Fruit fly (Drosophila melanogaster): ENCODE results near the gene mri.

The mri gene

dm6 chr3L:199050-199745 lies 776 bp upstream of the mri start (continued):
- TF ChIP-seq CG2120 (GFP tag; optimal IDR thresholded peaks at IDR 0.05) (no peak), CG7372 (GFP tag; IDR thresholded peaks at IDR 0.05) (no peak), zen2 (GFP tag; IDR thresholded peaks at IDR 0.05; ENCODE audit: partially characterized antibody) (peak; percentile 41; the same call in 1 of the 3 replicates), Bdp1 (GFP tag; optimal IDR thresholded peaks at IDR 0.05) (no peak), Adf1 (GFP tag; IDR thresholded peaks at IDR 0.05) (peak; percentile 42), CG31388 (GFP tag; optimal IDR thresholded peaks at IDR 0.05) (no peak), CG30403 (GFP tag; optimal IDR thresholded peaks at IDR 0.05) (no peak), exex (tag; optimal IDR thresholded peaks at IDR 0.05) (no peak), CG32767 (GFP tag; IDR thresholded peaks at IDR 0.05) (peak; percentile 78), CG10274 (GFP tag; optimal IDR thresholded peaks at IDR 0.05) (no peak), CG8944 (GFP tag; optimal IDR thresholded peaks at IDR 0.05) (no peak), CoRest (tag; optimal IDR thresholded peaks at IDR 0.05) (no peak), HmgD (GFP tag; optimal IDR thresholded peaks at IDR 0.05) (peak; percentile 93), crc (GFP tag; optimal IDR thresholded peaks at IDR 0.05) (no peak), CG1024 (GFP tag; IDR thresholded peaks at IDR 0.05) (peak; percentile 46; the same call in 1 of the 2 replicates), CG3838 (GFP tag; optimal IDR thresholded peaks at IDR 0.05) (no peak), dmrt11E (tag; optimal IDR thresholded peaks at IDR 0.05) (no peak), nom (GFP tag; optimal IDR thresholded peaks at IDR 0.05) (no peak), MBD-R2 (GFP tag; IDR thresholded peaks at IDR 0.05) (peak; percentile 89), seq (GFP tag; IDR thresholded peaks at IDR 0.05) (0 out of 2 replicates have a peak, but pooled peaks have one; percentile 32), en (GFP tag; optimal IDR thresholded peaks at IDR 0.05) (no peak), wek (GFP tag; optimal IDR thresholded peaks at IDR 0.05) (no peak), CG32532 (GFP tag; IDR thresholded peaks at IDR 0.05) (peak; percentile 55; the same call in 1 of the 2 replicates), CG11398 (GFP tag; optimal IDR thresholded peaks at IDR 0.05) (no peak), Dp (GFP tag; optimal IDR thresholded peaks at IDR 0.05) (peak; percentile 27), trh (GFP tag; optimal IDR thresholded peaks at IDR 0.05) (no peak), Poxn (GFP tag; IDR thresholded peaks at IDR 0.05) (no peak)

dm6 chr3L:203536-204135 lies 3.7 kb downstream of the mri start, which contains the start of gene NitFhit:
TSS of gene NitFhit (plus strand) at chr3L:203730.
- TF ChIP-seq jing (GFP tag; optimal IDR thresholded peaks at IDR 0.05): no peak
- TF ChIP-seq MBD-R2 (GFP tag; IDR thresholded peaks at IDR 0.05): peak; percentile 72
- no peak for TF ChIP-seq CG8290 (GFP tag; optimal IDR thresholded peaks at IDR 0.05)
- peak in 1 of 2 experiments; percentile 17 for TF ChIP-seq CG8290 (tag; optimal IDR thresholded peaks at IDR 0.05)
- TF ChIP-seq Xrp1 (GFP tag; IDR thresholded peaks at IDR 0.05): no peak
- TF ChIP-seq gt (GFP tag; IDR thresholded peaks at IDR 0.05): no peak
- TF ChIP-seq Hr78 (GFP tag; optimal IDR thresholded peaks at IDR 0.05): no peak
- TF ChIP-seq tgo (GFP tag; IDR thresholded peaks at IDR 0.05): no peak
- TF ChIP-seq H2.0 (GFP tag; IDR thresholded peaks at IDR 0.05): no peak
- no peak for TF ChIP-seq kni (GFP tag; optimal IDR thresholded peaks at IDR 0.05)
- no peak for TF ChIP-seq NfI (GFP tag; optimal IDR thresholded peaks at IDR 0.05)
- peak; percentile 66 for TF ChIP-seq YL-1 (GFP tag; optimal IDR thresholded peaks at IDR 0.05)
- no peak for TF ChIP-seq CG2712 (tag; optimal IDR thresholded peaks at IDR 0.05)
- no peak for TF ChIP-seq fu2 (GFP tag; optimal IDR thresholded peaks at IDR 0.05)
- no peak for TF ChIP-seq CG13123 (GFP tag; optimal IDR thresholded peaks at IDR 0.05)
- TF ChIP-seq CG4617 (GFP tag; optimal IDR thresholded peaks at IDR 0.05; ENCODE audit: borderline replicate concordance): peak; percentile 34
- peak in 1 of 2 experiments; percentile 21 for TF ChIP-seq bsh (GFP tag; optimal IDR thresholded peaks at IDR 0.05)
- peak; percentile 95 for TF ChIP-seq Myb (GFP tag; optimal IDR thresholded peaks at IDR 0.05)
- TF ChIP-seq Trl (optimal IDR thresholded peaks at IDR 0.05): peak in 1 of 2 experiments; percentile 18
- no peak for TF ChIP-seq Trl (GFP tag; optimal IDR thresholded peaks at IDR 0.05)
- no peak for TF ChIP-seq Fer2 (tag; optimal IDR thresholded peaks at IDR 0.05)
- peak; percentile 45; the same call in 1 of the 2 replicates for TF ChIP-seq NFAT (GFP tag; IDR thresholded peaks at IDR 0.05)
- TF ChIP-seq Dp (GFP tag; optimal IDR thresholded peaks at IDR 0.05): peak; percentile 56
- peak; percentile 6 for TF ChIP-seq BEAF-32 (GFP tag; optimal IDR thresholded peaks at IDR 0.05)
- no peak for TF ChIP-seq CG31365 (tag; optimal IDR thresholded peaks at IDR 0.05)
- TF ChIP-seq nom (GFP tag; optimal IDR thresholded peaks at IDR 0.05): peak; percentile 52

Data from whole organism, embryonic.